Worm (Caenorhabditis elegans) whole organism, young adult: Measurements from ENCODE around the gene rpn-9.

Source experiments
- B0261.1 ChIP-seq: sonication (generic microtip); optimal IDR thresholded peaks from 2 replicates; lab custom pipeline; 2016; ENCODE audit warnings: mild to moderate bottlenecking, missing genetic modification characterization, moderate library complexity, missing compliant biosample characterization
- C17E4.6 ChIP-seq: fragments of 200-800 bp; sonication (Bioruptor generic); IDR thresholded peaks from 2 replicates; pipeline ENCODE4 v1.3.6; 2022; ENCODE audit warnings: missing genetic modification reagents, missing genetic modification characterization, missing compliant biosample characterization
- F23B12.7 ChIP-seq: sonication (generic microtip); optimal IDR thresholded peaks from 2 replicates; lab custom pipeline; 2017; ENCODE audit warnings: missing genetic modification characterization, mild to moderate bottlenecking, missing compliant biosample characterization, antibody characterized with exemption, moderate library complexity; ENCODE audit not compliant: insufficient read depth
- F52B5.7 ChIP-seq: sonication (generic microtip); optimal IDR thresholded peaks from 2 replicates; lab custom pipeline; 2016; ENCODE audit warnings: mild to moderate bottlenecking, missing genetic modification characterization, missing compliant biosample characterization
- F55B11.4 ChIP-seq: sonication (generic microtip); optimal IDR thresholded peaks from 2 replicates; lab custom pipeline; 2016; ENCODE audit warnings: missing compliant biosample characterization, missing genetic modification characterization, borderline replicate concordance; ENCODE audit not compliant: insufficient read depth
- F57A8.1 ChIP-seq: fragments of 200-800 bp; sonication (Bioruptor generic); optimal IDR thresholded peaks from 2 replicates; lab custom pipeline; 2018; ENCODE audit warnings: mild to moderate bottlenecking, missing genetic modification characterization, moderate library complexity, missing compliant biosample characterization
- K11D2.4 ChIP-seq: fragments of 200-800 bp; sonication (Bioruptor generic); IDR thresholded peaks from 2 replicates; pipeline ENCODE4 v1.3.6; 2022; ENCODE audit warnings: missing genetic modification reagents, missing genetic modification characterization, missing compliant biosample characterization
- K12H6.12 ChIP-seq: fragments of 200-800 bp; sonication (Bioruptor generic); optimal IDR thresholded peaks from 2 replicates; lab custom pipeline; 2018; ENCODE audit warnings: mild to moderate bottlenecking, missing genetic modification characterization, missing compliant biosample characterization
- ZK185.1 ChIP-seq: sonication (generic microtip); optimal IDR thresholded peaks from 2 replicates; lab custom pipeline; 2016; ENCODE audit warnings: mild to moderate bottlenecking, missing genetic modification characterization, missing compliant biosample characterization; ENCODE audit not compliant: poor library complexity, severe bottlenecking
- aptf-2 ChIP-seq: fragments of 200-800 bp; sonication (Bioruptor generic); conservative IDR thresholded peaks from 2 replicates; pipeline ENCODE4 v1.3.6; 2022; ENCODE audit warnings: missing genetic modification reagents, missing genetic modification characterization, missing compliant biosample characterization
- atf-7 ChIP-seq: sonication (generic microtip); optimal IDR thresholded peaks from 2 replicates; lab custom pipeline; 2017; ENCODE audit warnings: mild to moderate bottlenecking, missing genetic modification characterization, missing compliant biosample characterization
- attf-5 ChIP-seq: fragments of 200-800 bp; sonication (Bioruptor generic); optimal IDR thresholded peaks from 2 replicates; lab custom pipeline; 2018; ENCODE audit warnings: mild to moderate bottlenecking, missing genetic modification characterization, missing compliant biosample characterization
- attf-6 ChIP-seq: fragments of 200-800 bp; sonication (Bioruptor generic); IDR thresholded peaks from 2 replicates; pipeline ENCODE4 v1.3.6; 2022; ENCODE audit warnings: missing genetic modification reagents, missing genetic modification characterization, missing compliant biosample characterization
- cebp-1 ChIP-seq, 2 experiments: fragments of 200-800 bp in 1 of 2; sonication (Bioruptor generic) in 1 of 2; sonication (generic microtip) in 1 of 2; IDR thresholded peaks in 1 of 2; optimal IDR thresholded peaks in 1 of 2; 2 replicates each; pipeline versions ENCODE4 v1.3.6 to Lab custom; 2017 to 2022; ENCODE audit warnings: missing compliant biosample characterization in 2 of 2, missing genetic modification characterization in 2 of 2, mild to moderate bottlenecking in 1 of 2, missing genetic modification reagents in 1 of 2, moderate library complexity in 1 of 2
- ceh-40 ChIP-seq: fragments of 200-800 bp; sonication (Bioruptor generic); IDR thresholded peaks from 2 replicates; pipeline ENCODE4 v1.3.6; 2022; ENCODE audit warnings: missing genetic modification characterization, missing compliant biosample characterization
- die-1 ChIP-seq: sonication (generic microtip); optimal IDR thresholded peaks from 2 replicates; lab custom pipeline; 2016; ENCODE audit warnings: missing genotype, mild to moderate bottlenecking, missing genetic modification characterization, missing compliant biosample characterization
- dpff-1 ChIP-seq: sonication (generic microtip); optimal IDR thresholded peaks from 2 replicates; lab custom pipeline; 2017; ENCODE audit warnings: mild to moderate bottlenecking, missing genetic modification characterization, missing compliant biosample characterization
- efl-1 ChIP-seq: fragments of 150-350 bp; optimal IDR thresholded peaks from 2 replicates; lab custom pipeline; 2014; ENCODE audit warnings: missing biosample characterization, missing genetic modification reagents, missing genetic modification characterization
- egl-18 ChIP-seq: fragments of 200-800 bp; sonication (Bioruptor generic); IDR thresholded peaks from 2 replicates; pipeline ENCODE4 v1.3.6; 2022; ENCODE audit warnings: missing genetic modification reagents, missing genetic modification characterization, missing compliant biosample characterization
- ekl-4 ChIP-seq: fragments of 200-800 bp; sonication (Bioruptor generic); IDR thresholded peaks from 2 replicates; pipeline ENCODE4 v1.3.6; 2022; ENCODE audit warnings: missing genetic modification reagents, missing genetic modification characterization, missing compliant biosample characterization
- him-1 ChIP-seq: sonication (generic microtip); optimal IDR thresholded peaks from 2 replicates; lab custom pipeline; 2016; ENCODE audit warnings: missing genotype, missing genetic modification reagents, missing genetic modification characterization, missing compliant biosample characterization
- hlh-12 ChIP-seq: sonication (generic microtip); optimal IDR thresholded peaks from 2 replicates; lab custom pipeline; 2016; ENCODE audit warnings: missing genetic modification characterization, missing compliant biosample characterization
- hlh-26 ChIP-seq: fragments of 200-800 bp; sonication (Bioruptor generic); conservative IDR thresholded peaks from 2 replicates; pipeline ENCODE4 v1.3.6; 2022; ENCODE audit warnings: missing genetic modification reagents, missing genetic modification characterization, missing compliant biosample characterization
- hmg-1.2 ChIP-seq: fragments of 200-800 bp; sonication (Bioruptor generic); IDR thresholded peaks from 2 replicates; pipeline ENCODE4 v1.3.6; 2022; ENCODE audit warnings: missing genetic modification reagents, missing genetic modification characterization, missing compliant biosample characterization
- hsf-1 ChIP-seq: fragments of 200-800 bp; sonication (Bioruptor generic); IDR thresholded peaks from 2 replicates; pipeline ENCODE4 v1.3.6; 2022; ENCODE audit warnings: missing genetic modification reagents, missing genetic modification characterization, missing compliant biosample characterization
- lin-40 ChIP-seq: sonication (generic microtip); optimal IDR thresholded peaks from 2 replicates; lab custom pipeline; 2016; ENCODE audit warnings: missing genetic modification characterization, mild to moderate bottlenecking, missing compliant biosample characterization, missing genotype, missing genetic modification reagents
- madf-3 ChIP-seq: fragments of 200-800 bp; sonication (Bioruptor generic); IDR thresholded peaks from 2 replicates; pipeline ENCODE4 v1.3.6; 2022; ENCODE audit warnings: missing genetic modification reagents, missing genetic modification characterization, missing compliant biosample characterization
- madf-6 ChIP-seq: fragments of 200-800 bp; sonication (Bioruptor generic); IDR thresholded peaks from 2 replicates; pipeline ENCODE4 v1.3.6; 2022; ENCODE audit warnings: missing genetic modification reagents, missing genetic modification characterization, missing compliant biosample characterization
- madf-8 ChIP-seq: fragments of 200-800 bp; sonication (Bioruptor generic); conservative IDR thresholded peaks from 2 replicates; pipeline ENCODE4 v1.3.6; 2022; ENCODE audit warnings: missing genetic modification reagents, missing genetic modification characterization, missing compliant biosample characterization
- mcd-1 ChIP-seq: fragments of 200-800 bp; sonication (Bioruptor generic); IDR thresholded peaks from 2 replicates; pipeline ENCODE4 v1.3.6; 2022; ENCODE audit warnings: missing genetic modification reagents, missing genetic modification characterization, missing compliant biosample characterization
- nfya-2 ChIP-seq: fragments of 200-800 bp; sonication (Bioruptor generic); IDR thresholded peaks from 2 replicates; pipeline ENCODE4 v1.3.6; 2022; ENCODE audit warnings: missing genetic modification reagents, missing genetic modification characterization, missing compliant biosample characterization
- nfyb-1 ChIP-seq: fragments of 200-800 bp; sonication (Bioruptor generic); IDR thresholded peaks from 2 replicates; pipeline ENCODE4 v1.3.6; 2022; ENCODE audit warnings: missing genetic modification reagents, missing genetic modification characterization, missing compliant biosample characterization
- nhr-120 ChIP-seq: fragments of 200-800 bp; sonication (Bioruptor generic); IDR thresholded peaks from 2 replicates; pipeline ENCODE4 v1.3.6; 2022; ENCODE audit warnings: missing genetic modification characterization, missing compliant biosample characterization
- nhr-80 ChIP-seq: sonication (generic microtip); optimal IDR thresholded peaks from 2 replicates; lab custom pipeline; 2016; ENCODE audit warnings: missing genetic modification characterization, missing compliant biosample characterization
- pbrm-1 ChIP-seq: fragments of 200-800 bp; sonication (Bioruptor generic); IDR thresholded peaks from 2 replicates; pipeline ENCODE4 v1.3.6; 2022; ENCODE audit warnings: missing genetic modification reagents, missing genetic modification characterization, missing compliant biosample characterization
- rcor-1 ChIP-seq: fragments of 200-800 bp; sonication (Bioruptor generic); IDR thresholded peaks from 2 replicates; pipeline ENCODE4 v1.3.6; 2022; ENCODE audit warnings: missing genetic modification reagents, missing genetic modification characterization, missing compliant biosample characterization
- rpc-1 ChIP-seq, 2 experiments: fragments of 150-350 bp in 1 of 2; sonication (generic microtip) in 1 of 2; optimal IDR thresholded peaks; 2 replicates each; lab custom pipeline; 2014 to 2018; ENCODE audit warnings: missing biosample characterization in 1 of 2, missing genetic modification characterization in 1 of 2, missing genetic modification reagents in 1 of 2, missing genotype in 1 of 2
- sdz-38 ChIP-seq: sonication (generic microtip); optimal IDR thresholded peaks from 2 replicates; lab custom pipeline; 2016; ENCODE audit warnings: missing genotype, missing genetic modification characterization, missing compliant biosample characterization
- snpc-1.1 ChIP-seq: sonication (generic microtip); optimal IDR thresholded peaks from 2 replicates; lab custom pipeline; 2017; ENCODE audit warnings: missing genetic modification characterization, mild to moderate bottlenecking, missing compliant biosample characterization, antibody characterized with exemption, moderate library complexity, missing genotype, missing genetic modification reagents; ENCODE audit not compliant: insufficient read depth
- snpc-3.4 ChIP-seq: sonication (generic microtip); optimal IDR thresholded peaks from 2 replicates; lab custom pipeline; 2017; ENCODE audit warnings: missing genetic modification characterization, mild to moderate bottlenecking, missing compliant biosample characterization, antibody characterized with exemption, moderate library complexity, missing genotype, missing genetic modification reagents
- snpc-4 ChIP-seq, 5 experiments: fragments of 150-350 bp in 1 of 5; sonication (generic microtip) in 4 of 5; optimal IDR thresholded peaks; 2 replicates each; lab custom pipeline; 2014 to 2018; ENCODE audit warnings: missing genetic modification characterization in 5 of 5, missing biosample characterization in 3 of 5, antibody characterized with exemption in 2 of 5, mild to moderate bottlenecking in 2 of 5, missing compliant biosample characterization in 2 of 5, missing genotype in 2 of 5, moderate library complexity in 2 of 5, missing genetic modification reagents in 1 of 5
- tbp1 ChIP-seq: fragments of 200-800 bp; sonication (Bioruptor generic); optimal IDR thresholded peaks from 2 replicates; lab custom pipeline; 2018; ENCODE audit warnings: mild to moderate bottlenecking, missing genetic modification characterization, missing compliant biosample characterization
- unc-130 ChIP-seq: sonication (generic microtip); optimal IDR thresholded peaks from 2 replicates; lab custom pipeline; 2016; ENCODE audit warnings: missing genetic modification reagents, missing genetic modification characterization, missing compliant biosample characterization
- zfh-2 ChIP-seq: fragments of 200-800 bp; sonication (Bioruptor generic); conservative IDR thresholded peaks from 2 replicates; pipeline ENCODE4 v1.3.6; 2022; ENCODE audit warnings: missing genetic modification reagents, missing genetic modification characterization, missing compliant biosample characterization
- ztf-3 ChIP-seq: fragments of 200-800 bp; sonication (Bioruptor generic); optimal IDR thresholded peaks from 2 replicates; lab custom pipeline; 2018; ENCODE audit warnings: mild to moderate bottlenecking, missing genetic modification characterization, missing compliant biosample characterization

Gene rpn-9

ce11 chrII:11237099-11237498 is 1.6 kb downstream of the rpn-9 start, which contains the start of gene fndc-1 (continued):
- TF ChIP-seq snpc-1.1 (tag; lab: Kevin White, UChicago) (no peak), hmg-1.2 (peak; percentile 8; the same call in 1 of the 2 replicates), sdz-38 (tag; lab: Kevin White, UChicago) (no peak), K11D2.4 (GFP tag; lab: Robert Waterston, UW) (no peak), madf-3 (peak; percentile 57), F55B11.4 (tag; lab: Kevin White, UChicago) (no peak), rcor-1 (no peak), zfh-2 (GFP tag; lab: Robert Waterston, UW) (no peak), madf-6 (GFP tag; lab: Robert Waterston, UW) (peak; percentile 65; the same call in 1 of the 2 replicates), dpff-1 (tag; lab: Kevin White, UChicago) (no peak), efl-1 (GFP tag; lab: Kevin White, UChicago) (no peak), aptf-2 (GFP tag; lab: Robert Waterston, UW) (no peak), cebp-1 (GFP tag; IDR thresholded peaks at IDR 0.05; lab: Robert Waterston, UW) (no peak), cebp-1 (tag; optimal IDR thresholded peaks at IDR 0.05; lab: Kevin White, UChicago) (peak; percentile 33), nhr-120 (no peak), hsf-1 (peak; percentile 62), mcd-1 (GFP tag; lab: Robert Waterston, UW) (peak; percentile 37; the same call in 1 of the 2 replicates), C17E4.6 (GFP tag; lab: Robert Waterston, UW) (0 out of 2 replicates have a peak, but pooled peaks have one; percentile 25), ceh-40 (GFP tag; lab: Robert Waterston, UW) (no peak), attf-6 (GFP tag; lab: Robert Waterston, UW) (0 out of 2 replicates have a peak, but pooled peaks have one; percentile 34), die-1 (tag; lab: Kevin White, UChicago) (no peak), hlh-26 (no peak), ZK185.1 (tag; lab: Kevin White, UChicago) (no peak), snpc-3.4 (tag; lab: Kevin White, UChicago) (no peak), ekl-4 (GFP tag; lab: Robert Waterston, UW) (0 out of 2 replicates have a peak, but pooled peaks have one; percentile 12), nfya-2 (0 out of 2 replicates have a peak, but pooled peaks have one; percentile 24), madf-8 (peak; percentile 14; the same call in 1 of the 2 replicates), ztf-3 (no peak), rpc-1 (optimal IDR thresholded peaks at IDR 0.05; lab: Kevin White, UChicago) (no peak), rpc-1 (tag; optimal IDR thresholded peaks at IDR 0.05; lab: Kevin White, UChicago) (no peak)

- TF ChIP-seq lin-40 (tag; lab: Kevin White, UChicago) (no peak), atf-7 (tag; lab: Kevin White, UChicago) (no peak), unc-130 (GFP tag; lab: Kevin White, UChicago) (no peak), F23B12.7 (tag; lab: Kevin White, UChicago) (peak; percentile 62), K11D2.4 (GFP tag; lab: Robert Waterston, UW) (no peak), him-1 (tag; lab: Kevin White, UChicago) (no peak), F52B5.7 (tag; lab: Kevin White, UChicago) (no peak), nfya-2 (no peak), snpc-4 (GFP tag; optimal IDR thresholded peaks at IDR 0.05; lab: Kevin White, UChicago) (no peak), snpc-4 (tag; optimal IDR thresholded peaks at IDR 0.05; lab: Kevin White, UChicago) (peak in 1 of 4 experiments; percentile 19), tbp1 (GFP tag; lab: Kevin White, UChicago) (peak; percentile 15), attf-6 (GFP tag; lab: Robert Waterston, UW) (no peak), nfyb-1 (GFP tag; lab: Robert Waterston, UW) (no peak), nhr-80 (tag; lab: Kevin White, UChicago) (peak; percentile 17), pbrm-1 (GFP tag; lab: Robert Waterston, UW) (no peak), cebp-1 (GFP tag; IDR thresholded peaks at IDR 0.05; lab: Robert Waterston, UW) (no peak), cebp-1 (tag; optimal IDR thresholded peaks at IDR 0.05; lab: Kevin White, UChicago) (peak; percentile 65), hlh-12 (tag; lab: Kevin White, UChicago) (no peak), attf-5 (GFP tag; lab: Kevin White, UChicago) (peak; percentile 6), ceh-40 (GFP tag; lab: Robert Waterston, UW) (no peak), K12H6.12 (tag; lab: Kevin White, UChicago) (no peak), egl-18 (no peak), C17E4.6 (GFP tag; lab: Robert Waterston, UW) (0 out of 2 replicates have a peak, but pooled peaks have one; percentile 5), B0261.1 (tag; lab: Kevin White, UChicago) (no peak), F57A8.1 (GFP tag; lab: Kevin White, UChicago) (no peak)
Measured at ce11 chrII:11236274-11236673, 2.4 kb downstream of the rpn-9 start, which contains the start of gene cchl-1. TSS of gene cchl-1 (minus strand) at chrII:11236387.
